Fruit fly (Drosophila melanogaster) Kc167 (cell line): ENCODE results near the gene CG14220.

Experiments used
- Myc ChIP-seq: fragments of >200 bp; optimal IDR thresholded peaks from 2 replicates; lab custom pipeline; 2017; ENCODE audit warnings: missing external identifiers
- Sin3A ChIP-seq: fragments of >200 bp; optimal IDR thresholded peaks from 2 replicates; lab custom pipeline; 2018; ENCODE audit warnings: missing external identifiers
- h ChIP-seq: fragments of >200 bp; optimal IDR thresholded peaks from 3 replicates; lab custom pipeline; 2018; ENCODE audit warnings: missing external identifiers
- insv ChIP-seq: fragments of >200 bp; optimal IDR thresholded peaks from 3 replicates; lab custom pipeline; 2018; ENCODE audit warnings: missing external identifiers
- psq ChIP-seq: fragments of >200 bp; optimal IDR thresholded peaks from 2 replicates; lab custom pipeline; 2017; ENCODE audit warnings: missing external identifiers
- ttk ChIP-seq: sonication (Bioruptor generic); optimal IDR thresholded peaks from 2 replicates; lab custom pipeline; 2017; ENCODE audit warnings: missing external identifiers

The CG14220 gene

dm6 chrX:19578908-19579647 lies 22.6 kb downstream of the CG14220 start:
- TF ChIP-seq h (lab: Kevin White, UChicago): no peak
- TF ChIP-seq Myc (lab: Kevin White, UChicago): no peak
- TF ChIP-seq ttk (lab: Kevin White, UChicago): no peak
- TF ChIP-seq Sin3A: no peak
- TF ChIP-seq psq (lab: Kevin White, UChicago): no peak

dm6 chrX:19577940-19578632 lies 23.6 kb downstream of the CG14220 start:
- TF ChIP-seq Sin3A (no peak), h (lab: Kevin White, UChicago) (no peak), Myc (lab: Kevin White, UChicago) (no peak), insv (lab: Kevin White, UChicago) (no peak), ttk (lab: Kevin White, UChicago) (peak; percentile 6), psq (lab: Kevin White, UChicago) (no peak)

- TF ChIP-seq h (lab: Kevin White, UChicago): no peak
- no peak for TF ChIP-seq psq (lab: Kevin White, UChicago)
- no peak for TF ChIP-seq insv (lab: Kevin White, UChicago)
- TF ChIP-seq Myc (lab: Kevin White, UChicago): no peak
- no peak for TF ChIP-seq Sin3A
- TF ChIP-seq ttk (lab: Kevin White, UChicago): no peak
These were observed 28.0 kb downstream of the CG14220 start for dm6 chrX:19573687-19574086.

dm6 chrX:19565714-19566316 lies 35.8 kb downstream of the CG14220 start, which contains the start of the genes Grip84 and car:
Gene Grip84 (minus strand): TSS chrX:19565764.
Gene car (plus strand): TSS chrX:19566019.
- TF ChIP-seq h (lab: Kevin White, UChicago) (no peak), Sin3A (no peak)
